Worm (Caenorhabditis elegans): ENCODE data around the gene Y51B9A.14.

- TF ChIP-seq lsy-2 (tag; optimal IDR thresholded peaks at IDR 0.05) (no peak), unc-62 (GFP tag; optimal IDR thresholded peaks at IDR 0.05 in 1 of 2) (no peak), unc-62 (tag; optimal IDR thresholded peaks at IDR 0.05) (no peak), pqm-1 (tag; optimal IDR thresholded peaks at IDR 0.05) (no peak), nhr-76 (tag; optimal IDR thresholded peaks at IDR 0.05) (no peak), tag-97 (GFP tag; IDR thresholded peaks at IDR 0.05) (no peak), nhr-77 (tag; optimal IDR thresholded peaks at IDR 0.05) (no peak), snpc-1.2 (GFP tag; IDR thresholded peaks at IDR 0.05) (no peak), hlh-30 (tag; optimal IDR thresholded peaks at IDR 0.05; ENCODE audit: insufficient read depth) (no peak)
Measured at ce11 chrII:9358230-9358629, 40.0 kb downstream of the Y51B9A.14 start, which contains the start of gene mel-11.
